Fruit fly (Drosophila melanogaster) whole organism, adult: ENCODE data around the gene CG2962.

ENCODE experiments used
- CG11617 ChIP-seq: fragments of 200-800 bp; sonication (Bioruptor generic); optimal IDR thresholded peaks from 2 replicates; lab custom pipeline; 2017; ENCODE audit warnings: mild to moderate bottlenecking, missing biosample characterization, missing genetic modification reagents, missing genetic modification characterization
- CG12768 ChIP-seq: fragments of 200-800 bp; sonication (Bioruptor generic); optimal IDR thresholded peaks from 2 replicates; lab custom pipeline; 2017; ENCODE audit warnings: missing biosample characterization, missing genetic modification characterization, mild to moderate bottlenecking, moderate library complexity, missing genetic modification reagents
- CG14711 ChIP-seq: fragments of 200-800 bp; sonication (Bioruptor generic); optimal IDR thresholded peaks from 2 replicates; lab custom pipeline; 2018; ENCODE audit warnings: missing biosample characterization, mild to moderate bottlenecking, missing genetic modification characterization, moderate library complexity
- CG1620 ChIP-seq: fragments of 200-800 bp; sonication (Bioruptor generic); optimal IDR thresholded peaks from 2 replicates; lab custom pipeline; 2016; ENCODE audit warnings: missing biosample characterization, missing genetic modification characterization
- CG33017 ChIP-seq: fragments of 200-800 bp; sonication (Bioruptor generic); optimal IDR thresholded peaks from 2 replicates; lab custom pipeline; 2018; ENCODE audit warnings: missing biosample characterization, mild to moderate bottlenecking, missing genetic modification characterization, moderate library complexity
- CG5204 ChIP-seq: fragments of 200-800 bp; sonication (Bioruptor generic); optimal IDR thresholded peaks from 2 replicates; lab custom pipeline; 2016; ENCODE audit warnings: missing biosample characterization, missing genetic modification characterization
- CG7045 ChIP-seq: fragments of 200-800 bp; sonication (Bioruptor generic); optimal IDR thresholded peaks from 2 replicates; lab custom pipeline; 2017; ENCODE audit warnings: missing biosample characterization, mild to moderate bottlenecking, missing genetic modification characterization
- CG7101 ChIP-seq: fragments of 200-800 bp; sonication (Bioruptor generic); optimal IDR thresholded peaks from 2 replicates; lab custom pipeline; 2018; ENCODE audit warnings: missing biosample characterization, mild to moderate bottlenecking, missing genetic modification characterization, moderate library complexity
- Clk ChIP-seq: fragments of 200-800 bp; sonication (Bioruptor generic); optimal IDR thresholded peaks from 2 replicates; lab custom pipeline; 2017; ENCODE audit warnings: missing biosample characterization, missing genetic modification characterization
- Crg-1 ChIP-seq: fragments of 200-800 bp; sonication (Bioruptor generic); optimal IDR thresholded peaks from 2 replicates; lab custom pipeline; 2016; ENCODE audit warnings: missing biosample characterization, missing genetic modification characterization
- Hr96 ChIP-seq: fragments of 200-800 bp; sonication (Bioruptor generic); optimal IDR thresholded peaks from 2 replicates; lab custom pipeline; 2016; ENCODE audit warnings: missing biosample characterization, missing genetic modification characterization
- Mnt ChIP-seq: fragments of 200-800 bp; sonication (Bioruptor generic); optimal IDR thresholded peaks from 2 replicates; lab custom pipeline; 2016; ENCODE audit warnings: missing biosample characterization, mild to moderate bottlenecking, missing genetic modification characterization
- bab1 ChIP-seq: fragments of 200-800 bp; sonication (Bioruptor generic); optimal IDR thresholded peaks from 3 replicates; lab custom pipeline; 2019; ENCODE audit warnings: missing biosample characterization, mild to moderate bottlenecking, missing genetic modification characterization, moderate library complexity
- cic ChIP-seq: fragments of 200-800 bp; sonication (Bioruptor generic); optimal IDR thresholded peaks from 2 replicates; lab custom pipeline; 2017; ENCODE audit warnings: missing biosample characterization, mild to moderate bottlenecking, missing genetic modification characterization, moderate library complexity
- cnc ChIP-seq, 2 experiments: fragments of >200 bp; optimal IDR thresholded peaks; 2 replicates each; lab custom pipeline; 2017
- kay ChIP-seq: fragments of 200-800 bp; sonication (Bioruptor generic); peaks from one replicate; lab custom pipeline; 2016; ENCODE audit warnings: missing biosample characterization, missing genetic modification characterization, borderline replicate concordance
- ovo ChIP-seq: fragments of 200-800 bp; sonication (Bioruptor generic); optimal IDR thresholded peaks from 2 replicates; lab custom pipeline; 2016; ENCODE audit warnings: missing biosample characterization, missing genetic modification characterization
- pad ChIP-seq: fragments of 200-800 bp; sonication (Bioruptor generic); optimal IDR thresholded peaks from 3 replicates; lab custom pipeline; 2017; ENCODE audit warnings: missing biosample characterization, missing genetic modification characterization, mild to moderate bottlenecking, moderate library complexity, missing genetic modification reagents
- tj ChIP-seq: fragments of 200-800 bp; sonication (Bioruptor generic); optimal IDR thresholded peaks from 3 replicates; lab custom pipeline; 2017; ENCODE audit warnings: missing biosample characterization, mild to moderate bottlenecking, missing genetic modification characterization, moderate library complexity
- toe ChIP-seq: fragments of 200-800 bp; sonication (Bioruptor generic); optimal IDR thresholded peaks from 2 replicates; lab custom pipeline; 2016; ENCODE audit warnings: missing biosample characterization, missing genetic modification characterization

Gene CG2962

DNA sequence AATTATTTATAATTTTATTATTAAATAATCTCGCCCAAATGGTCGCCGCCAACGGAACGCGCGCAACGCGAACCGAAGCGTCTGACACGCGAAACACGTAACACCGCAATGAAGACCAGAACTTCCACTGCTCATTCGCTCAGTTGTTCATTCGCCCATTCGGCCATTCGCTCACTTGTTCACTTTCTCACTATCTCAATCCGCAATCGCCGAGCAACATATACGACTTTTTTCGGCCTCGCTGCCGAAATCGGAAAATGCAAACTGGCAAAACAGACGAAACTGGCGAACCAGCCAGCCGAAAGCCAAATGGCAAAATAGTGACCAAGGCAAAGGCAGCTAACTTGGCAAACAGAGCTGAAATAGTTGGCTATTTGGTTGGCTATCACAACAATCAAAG lies 33.6 kb upstream of the CG2962 start:
- TF ChIP-seq bab1 (GFP tag; lab: Kevin White, UChicago) (no peak), CG7101 (tag; lab: Kevin White, UChicago) (no peak), tj (GFP tag; lab: Kevin White, UChicago) (peak; percentile 11), toe (GFP tag; lab: Kevin White, UChicago) (no peak), Crg-1 (GFP tag; lab: Kevin White, UChicago) (no peak), pad (no peak), CG1620 (GFP tag; lab: Kevin White, UChicago) (no peak), CG12768 (no peak)

DNA sequence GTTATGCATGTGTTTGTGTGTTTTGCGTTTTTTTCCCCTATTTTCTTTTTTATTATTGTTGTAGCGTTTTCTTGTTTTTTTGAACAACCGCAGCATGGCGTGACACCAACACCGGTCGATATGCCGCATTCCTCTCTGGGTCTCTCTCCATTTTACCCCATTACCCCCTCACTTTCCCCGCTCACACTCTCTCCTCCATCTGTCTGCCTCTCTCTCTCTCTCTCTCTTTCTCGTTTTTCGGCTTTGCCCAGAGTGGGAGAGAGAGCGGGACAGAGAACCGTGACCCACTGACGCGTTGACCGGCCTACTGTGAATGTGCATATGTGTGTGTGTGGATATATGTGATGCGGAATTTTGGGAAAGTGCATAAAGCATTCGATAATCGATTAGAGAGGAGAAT lies 30.9 kb upstream of the CG2962 start:
- TF ChIP-seq Mnt: peak; percentile 1
- no peak for TF ChIP-seq Crg-1 (GFP tag; lab: Kevin White, UChicago)
- TF ChIP-seq CG7045 (GFP tag; lab: Kevin White, UChicago): no peak

DNA sequence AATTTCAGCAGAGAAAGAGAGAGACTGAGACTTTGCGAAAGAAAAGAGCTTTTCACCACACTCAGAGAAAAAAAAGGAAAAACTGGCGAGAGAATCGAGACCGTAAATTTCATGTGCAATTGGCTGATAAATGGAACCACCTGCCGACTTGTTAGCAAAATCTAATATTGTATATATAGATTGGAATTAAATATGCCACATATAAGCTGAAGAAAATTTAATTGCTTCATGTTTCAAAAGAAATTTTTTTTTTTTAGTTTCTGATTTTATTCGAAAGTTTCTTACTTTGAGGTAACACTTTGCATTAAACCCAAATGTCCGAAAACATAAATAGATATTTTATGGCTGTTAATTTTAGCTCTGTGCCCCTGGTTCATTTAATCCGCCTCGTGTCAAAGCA lies 28.3 kb upstream of the CG2962 start:
- TF ChIP-seq kay (GFP tag; lab: Kevin White, UChicago): no peak
- peak; percentile 5 for TF ChIP-seq CG14711 (tag; lab: Kevin White, UChicago)
- no peak for TF ChIP-seq CG1620 (GFP tag; lab: Kevin White, UChicago)
- no peak for TF ChIP-seq CG11617

DNA sequence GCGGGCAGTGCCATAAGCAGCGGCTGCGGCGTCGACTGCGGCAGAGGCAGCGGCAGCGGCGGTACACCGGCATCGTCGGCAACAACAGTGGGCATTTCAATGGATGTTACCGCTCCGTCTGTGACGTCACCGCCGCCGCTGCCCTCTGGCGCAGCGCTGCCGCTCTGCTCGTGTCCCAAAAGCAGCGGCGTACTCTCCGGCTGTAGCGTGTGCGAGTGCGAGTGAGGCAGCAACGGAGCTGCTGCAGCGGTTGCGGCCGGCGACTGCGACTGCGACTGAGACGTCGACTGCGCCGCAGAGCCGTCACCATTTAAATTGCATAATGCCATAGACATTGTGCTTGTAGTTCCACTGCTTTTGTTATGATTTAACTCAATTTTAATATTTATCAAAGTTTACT lies 27.1 kb upstream of the CG2962 start:
- TF ChIP-seq Crg-1 (GFP tag; lab: Kevin White, UChicago): no peak
- TF ChIP-seq CG7101 (tag; lab: Kevin White, UChicago): no peak
- no peak for TF ChIP-seq cnc (optimal IDR thresholded peaks at IDR 0.05; lab: Kevin White, UChicago)
- TF ChIP-seq CG33017 (tag; lab: Kevin White, UChicago): no peak
- TF ChIP-seq toe (GFP tag; lab: Kevin White, UChicago): no peak
- TF ChIP-seq CG7045 (GFP tag; lab: Kevin White, UChicago): no peak
- TF ChIP-seq pad: no peak
- no peak for TF ChIP-seq CG5204 (GFP tag; lab: Kevin White, UChicago)
- no peak for TF ChIP-seq bab1 (GFP tag; lab: Kevin White, UChicago)
- no peak for TF ChIP-seq kay (GFP tag; lab: Kevin White, UChicago)
- no peak for TF ChIP-seq Mnt
- no peak for TF ChIP-seq CG1620 (GFP tag; lab: Kevin White, UChicago)
- TF ChIP-seq CG14711 (tag; lab: Kevin White, UChicago): no peak
- TF ChIP-seq CG12768: no peak
- no peak for TF ChIP-seq ovo
- no peak for TF ChIP-seq Hr96 (GFP tag; lab: Kevin White, UChicago)
- TF ChIP-seq Clk (GFP tag; lab: Kevin White, UChicago): no peak
- no peak for TF ChIP-seq cic (GFP tag; lab: Kevin White, UChicago)

DNA sequence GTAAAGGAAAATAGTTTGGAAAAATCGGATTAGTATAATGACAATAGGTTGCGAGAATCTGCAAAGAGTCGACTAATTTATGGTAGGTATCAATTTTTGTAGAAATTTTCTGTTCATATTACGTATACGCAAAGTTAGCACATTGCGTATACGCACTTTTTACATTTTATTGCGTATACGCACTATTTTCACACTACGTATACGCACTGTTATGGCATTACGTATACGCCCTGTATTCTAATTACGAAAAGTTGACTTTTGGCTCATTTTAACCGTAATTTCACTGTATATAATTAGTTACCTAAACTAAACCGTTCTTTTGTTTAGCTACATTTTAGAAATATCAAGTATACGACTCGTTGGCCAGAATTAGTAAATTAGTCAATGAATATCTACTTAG lies 26.4 kb upstream of the CG2962 start:
- no peak for TF ChIP-seq toe (GFP tag; lab: Kevin White, UChicago)

dm6 chrX:10241919-10242318 lies 25.5 kb upstream of the CG2962 start:
- TF ChIP-seq CG7045 (GFP tag; lab: Kevin White, UChicago) (no peak), CG33017 (tag; lab: Kevin White, UChicago) (no peak), toe (GFP tag; lab: Kevin White, UChicago) (no peak), CG7101 (tag; lab: Kevin White, UChicago) (no peak), Clk (GFP tag; lab: Kevin White, UChicago) (no peak), CG12768 (no peak), Mnt (no peak), Crg-1 (GFP tag; lab: Kevin White, UChicago) (no peak), tj (GFP tag; lab: Kevin White, UChicago) (no peak), CG11617 (no peak), cnc (optimal IDR thresholded peaks at IDR 0.05; lab: Kevin White, UChicago) (no peak), pad (no peak), bab1 (GFP tag; lab: Kevin White, UChicago) (no peak), CG1620 (GFP tag; lab: Kevin White, UChicago) (no peak), kay (GFP tag; lab: Kevin White, UChicago) (no peak), Hr96 (GFP tag; lab: Kevin White, UChicago) (no peak)

- no peak for TF ChIP-seq CG14711 (tag; lab: Kevin White, UChicago)
- TF ChIP-seq kay (GFP tag; lab: Kevin White, UChicago): no peak
- no peak for TF ChIP-seq ovo
Observed at dm6 chrX:10234024-10234520, 17.6 kb upstream of the CG2962 start.

dm6 chrX:10233065-10233464 lies 16.6 kb upstream of the CG2962 start, which contains the start of gene CG2961:
TSS of gene CG2961 (minus strand) at chrX:10233080.
- TF ChIP-seq Hr96 (GFP tag; lab: Kevin White, UChicago) (no peak), CG12768 (no peak), kay (GFP tag; lab: Kevin White, UChicago) (no peak), toe (GFP tag; lab: Kevin White, UChicago) (no peak), Crg-1 (GFP tag; lab: Kevin White, UChicago) (no peak), CG14711 (tag; lab: Kevin White, UChicago) (no peak)
